Fruit fly (Drosophila melanogaster): ENCODE results near the gene cutlet.
A peak's percentile ranks its signal among the peaks of the same experiment; 100 is the strongest.

Gene cutlet

DNA sequence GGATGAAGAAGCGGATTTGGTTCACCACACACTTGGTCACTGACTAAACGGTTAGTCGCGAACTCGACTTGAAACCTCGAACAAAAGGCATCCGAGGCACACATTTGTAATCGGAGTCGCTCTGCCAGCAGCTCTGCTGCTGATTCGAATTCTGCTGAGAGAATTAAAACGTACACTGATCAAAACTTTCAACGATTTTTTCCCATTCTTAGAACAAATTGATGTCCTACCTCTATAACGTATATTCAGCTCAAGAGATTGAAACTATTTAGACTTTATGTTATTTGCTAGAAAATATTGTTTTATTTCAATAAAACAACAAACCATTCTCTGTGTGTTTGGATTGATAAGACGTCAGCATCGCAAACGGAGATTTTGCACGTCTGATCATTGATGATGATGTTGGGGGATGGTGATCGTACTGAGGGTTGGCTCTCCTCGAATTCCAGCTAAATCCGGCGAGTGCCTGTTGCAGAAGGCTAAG lies 6.1 kb downstream of the cutlet start, which contains the start of gene CG31778:
CG31778 (minus strand) TSS at position 51 of the 484 bp plus-strand sequence.
- TF ChIP-seq GATAd (GFP tag; optimal IDR thresholded peaks at IDR 0.05): peak; percentile 42
- peak; percentile 16 for TF ChIP-seq CG9705 (GFP tag; optimal IDR thresholded peaks at IDR 0.05)
- peak; percentile 90 for TF ChIP-seq Jra (GFP tag; optimal IDR thresholded peaks at IDR 0.05)
- no peak for TF ChIP-seq sv (GFP tag; optimal IDR thresholded peaks at IDR 0.05)
- TF ChIP-seq Mio (GFP tag; optimal IDR thresholded peaks at IDR 0.05): peak; percentile 29
- TF ChIP-seq lola (GFP tag; optimal IDR thresholded peaks at IDR 0.05): no peak
- TF ChIP-seq foxo (GFP tag; optimal IDR thresholded peaks at IDR 0.05): peak; percentile 72 to 81
- peak; percentile 62 for TF ChIP-seq dmrt93B (GFP tag; optimal IDR thresholded peaks at IDR 0.05)
- TF ChIP-seq h (GFP tag; optimal IDR thresholded peaks at IDR 0.05): peak; percentile 92
- no peak for TF ChIP-seq Myc (optimal IDR thresholded peaks at IDR 0.05)
- TF ChIP-seq CG32264 (GFP tag; optimal IDR thresholded peaks at IDR 0.05): peak; percentile 66
- no peak for TF ChIP-seq jim (GFP tag; optimal IDR thresholded peaks at IDR 0.05)
- TF ChIP-seq fru (GFP tag; optimal IDR thresholded peaks at IDR 0.05): peak; percentile 89
- TF ChIP-seq ey (GFP tag; optimal IDR thresholded peaks at IDR 0.05): peak; percentile 91
- no peak for TF ChIP-seq Dif (GFP tag; optimal IDR thresholded peaks at IDR 0.05; ENCODE audit: partially characterized antibody)
- TF ChIP-seq CrebA (GFP tag; optimal IDR thresholded peaks at IDR 0.05; ENCODE audit: borderline replicate concordance): no peak
- TF ChIP-seq pan (optimal IDR thresholded peaks at IDR 0.05): no peak
- no peak for TF ChIP-seq usp (GFP tag; optimal IDR thresholded peaks at IDR 0.05)
- TF ChIP-seq OdsH (GFP tag; optimal IDR thresholded peaks at IDR 0.05): peak; percentile 90
- TF ChIP-seq Rel (GFP tag; optimal IDR thresholded peaks at IDR 0.05): no peak
- TF ChIP-seq Rel (tag; optimal IDR thresholded peaks at IDR 0.05): peak; percentile 31
- peak; percentile 90 for TF ChIP-seq rgr (GFP tag; optimal IDR thresholded peaks at IDR 0.05)
- no peak for TF ChIP-seq dl (GFP tag; optimal IDR thresholded peaks at IDR 0.05; ENCODE audit: insufficient read depth in 1 of 2, partially characterized antibody in 2 of 2)
- peak; percentile 81 for TF ChIP-seq brk (GFP tag; optimal IDR thresholded peaks at IDR 0.05)
- peak; percentile 61 for TF ChIP-seq woc (GFP tag; optimal IDR thresholded peaks at IDR 0.05)
- peak; percentile 87 for TF ChIP-seq HLH106 (tag; optimal IDR thresholded peaks at IDR 0.05)
- TF ChIP-seq N (GFP tag; optimal IDR thresholded peaks at IDR 0.05): no peak
- peak; percentile 44 for TF ChIP-seq tai (GFP tag; optimal IDR thresholded peaks at IDR 0.05)
- no peak for TF ChIP-seq Vsx2 (GFP tag; optimal IDR thresholded peaks at IDR 0.05; ENCODE audit: partially characterized antibody)
- peak; percentile 52 for TF ChIP-seq sage (GFP tag; optimal IDR thresholded peaks at IDR 0.05)
- peak; percentile 85 for TF ChIP-seq Sp1 (GFP tag; optimal IDR thresholded peaks at IDR 0.05)
- TF ChIP-seq Hnf4 (GFP tag; optimal IDR thresholded peaks at IDR 0.05): peak; percentile 84
- peak; percentile 81 for TF ChIP-seq psq (GFP tag; optimal IDR thresholded peaks at IDR 0.05)
- no peak for TF ChIP-seq Hr78 (GFP tag; optimal IDR thresholded peaks at IDR 0.05)
- no peak for TF ChIP-seq Dfd (GFP tag; optimal IDR thresholded peaks at IDR 0.05)
- peak; percentile 4 for TF ChIP-seq dsf (GFP tag; optimal IDR thresholded peaks at IDR 0.05; ENCODE audit: borderline replicate concordance)
- peak; percentile 92 for TF ChIP-seq br (GFP tag; optimal IDR thresholded peaks at IDR 0.05)
- TF ChIP-seq Abd-B (GFP tag; optimal IDR thresholded peaks at IDR 0.05): no peak

DNA sequence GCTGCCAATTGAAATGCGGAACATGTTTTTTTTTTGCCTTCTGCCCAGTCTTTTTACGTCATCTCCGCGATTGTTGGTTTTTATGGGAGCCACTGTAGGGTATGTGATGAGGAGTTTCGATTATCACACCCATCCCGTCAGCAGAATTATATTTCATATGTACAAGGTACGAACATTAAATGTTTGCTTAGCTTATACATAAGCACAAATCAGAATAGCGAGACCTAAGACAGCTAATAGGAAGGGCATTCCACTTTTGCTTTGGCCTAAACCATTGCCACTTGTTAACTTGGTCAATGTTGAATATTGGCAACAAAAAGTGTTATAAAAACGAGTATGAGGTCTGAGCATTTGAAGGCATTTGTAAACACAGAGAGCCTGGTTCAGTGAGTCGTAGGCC lies 8.3 kb downstream of the cutlet start, which contains the start of gene CG2816:
CG2816 (plus strand) TSS at position 400 of the 400 bp plus-strand sequence.
- TF ChIP-seq OdsH (GFP tag; optimal IDR thresholded peaks at IDR 0.05): peak; percentile 95
- peak; percentile 85 for TF ChIP-seq Mio (GFP tag; optimal IDR thresholded peaks at IDR 0.05)
- no peak for TF ChIP-seq Abd-B (GFP tag; optimal IDR thresholded peaks at IDR 0.05)
- TF ChIP-seq Sp1 (GFP tag; optimal IDR thresholded peaks at IDR 0.05): peak; percentile 92
- peak; percentile 58 for TF ChIP-seq sage (GFP tag; optimal IDR thresholded peaks at IDR 0.05)
- TF ChIP-seq Hnf4 (GFP tag; optimal IDR thresholded peaks at IDR 0.05): peak; percentile 93
- TF ChIP-seq tai (GFP tag; optimal IDR thresholded peaks at IDR 0.05): peak; percentile 90
- TF ChIP-seq CrebA (GFP tag; optimal IDR thresholded peaks at IDR 0.05; ENCODE audit: borderline replicate concordance): no peak
- peak; percentile 84 for TF ChIP-seq Jra (GFP tag; optimal IDR thresholded peaks at IDR 0.05)
- peak; percentile 84 for TF ChIP-seq CG32264 (GFP tag; optimal IDR thresholded peaks at IDR 0.05)
- peak; percentile 30 for TF ChIP-seq Myc (optimal IDR thresholded peaks at IDR 0.05)
- TF ChIP-seq ey (GFP tag; optimal IDR thresholded peaks at IDR 0.05): peak; percentile 98
- peak; percentile 88 for TF ChIP-seq GATAd (GFP tag; optimal IDR thresholded peaks at IDR 0.05)
- TF ChIP-seq pan (optimal IDR thresholded peaks at IDR 0.05): no peak
- peak; percentile 39 for TF ChIP-seq Rel (GFP tag; optimal IDR thresholded peaks at IDR 0.05)
- peak; percentile 74 for TF ChIP-seq Rel (tag; optimal IDR thresholded peaks at IDR 0.05)
- TF ChIP-seq foxo (GFP tag; optimal IDR thresholded peaks at IDR 0.05): peak; percentile 78 to 94
- peak; percentile 81 for TF ChIP-seq woc (GFP tag; optimal IDR thresholded peaks at IDR 0.05)
- TF ChIP-seq jim (GFP tag; optimal IDR thresholded peaks at IDR 0.05): peak; percentile 25
- peak; percentile 95 for TF ChIP-seq rgr (GFP tag; optimal IDR thresholded peaks at IDR 0.05)
- TF ChIP-seq HLH106 (tag; optimal IDR thresholded peaks at IDR 0.05): peak; percentile 96
- no peak for TF ChIP-seq lola (GFP tag; optimal IDR thresholded peaks at IDR 0.05)
- TF ChIP-seq br (GFP tag; optimal IDR thresholded peaks at IDR 0.05): peak; percentile 93
- TF ChIP-seq brk (GFP tag; optimal IDR thresholded peaks at IDR 0.05): peak; percentile 88
- peak; percentile 95 for TF ChIP-seq fru (GFP tag; optimal IDR thresholded peaks at IDR 0.05)
- TF ChIP-seq h (GFP tag; optimal IDR thresholded peaks at IDR 0.05): peak; percentile 97
- TF ChIP-seq Dfd (GFP tag; optimal IDR thresholded peaks at IDR 0.05): no peak
- TF ChIP-seq dl (GFP tag; optimal IDR thresholded peaks at IDR 0.05; ENCODE audit: insufficient read depth in 1 of 2, partially characterized antibody in 2 of 2): no peak
- peak; percentile 85 for TF ChIP-seq psq (GFP tag; optimal IDR thresholded peaks at IDR 0.05)
- TF ChIP-seq dmrt93B (GFP tag; optimal IDR thresholded peaks at IDR 0.05): peak; percentile 84
- TF ChIP-seq dsf (GFP tag; optimal IDR thresholded peaks at IDR 0.05; ENCODE audit: borderline replicate concordance): peak; percentile 65
- peak; percentile 90 for TF ChIP-seq CG9705 (GFP tag; optimal IDR thresholded peaks at IDR 0.05)

All from whole organism, wandering third instar larva.